Fruit fly (Drosophila melanogaster): ENCODE measurements around the gene CG13721.

CG13721 gene

DNA sequence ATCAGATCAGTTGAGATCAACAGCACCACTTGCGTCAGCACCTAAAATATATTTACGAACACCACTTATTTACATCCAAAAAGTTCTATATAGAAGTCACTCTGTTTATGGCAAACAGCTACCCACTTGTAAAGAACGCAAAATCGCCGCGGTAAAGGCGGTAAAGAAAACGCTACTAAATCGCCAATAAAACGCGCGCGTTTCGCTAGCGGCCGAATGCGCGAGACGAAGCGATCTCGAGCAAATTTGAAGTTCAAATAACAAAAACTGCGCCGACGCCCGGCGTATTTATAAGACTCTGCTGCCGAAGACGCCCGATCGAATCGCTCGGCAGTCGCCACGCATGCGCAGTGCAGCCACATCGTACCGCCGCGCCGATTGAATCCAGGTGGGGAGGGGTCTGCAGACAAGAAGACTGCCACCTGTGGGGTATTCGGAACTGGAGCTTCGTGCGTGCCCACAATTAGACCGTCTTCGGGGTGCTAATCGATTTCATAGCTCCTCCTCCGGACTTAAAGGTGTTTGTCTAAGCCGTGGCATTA, 6.8 kb downstream of the CG13721 start, which contains the start of gene CG13722:
Gene CG13722 (minus strand): TSS at position 262 of the 542 bp plus-strand sequence.
- TF ChIP-seq ttk (optimal IDR thresholded peaks at IDR 0.05) (no peak), Myc (optimal IDR thresholded peaks at IDR 0.05) (no peak), Sin3A (optimal IDR thresholded peaks at IDR 0.05) (no peak), h (optimal IDR thresholded peaks at IDR 0.05) (no peak)

DNA sequence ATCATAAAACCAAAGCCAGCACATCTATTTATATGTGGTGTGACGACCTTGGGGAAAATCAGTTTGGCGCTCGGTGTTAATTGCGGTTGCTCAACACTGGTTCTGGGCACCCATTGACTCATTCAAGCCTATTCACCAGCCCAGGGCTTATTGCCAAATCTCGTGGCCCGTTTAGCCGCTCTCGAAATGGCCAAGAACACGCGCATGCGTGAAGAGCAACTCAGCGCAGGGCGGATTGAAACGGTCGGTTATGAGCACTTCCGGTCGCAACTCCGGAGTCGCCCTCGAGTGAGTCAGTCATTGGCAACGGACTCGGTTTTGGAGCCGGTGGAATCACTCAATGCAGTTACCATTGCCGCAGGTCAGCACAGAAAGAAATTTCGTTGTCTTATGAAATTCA, 8.1 kb downstream of the CG13721 start:
- TF ChIP-seq Myc (optimal IDR thresholded peaks at IDR 0.05) (no peak), h (optimal IDR thresholded peaks at IDR 0.05) (no peak)

- no peak for TF ChIP-seq Myc (optimal IDR thresholded peaks at IDR 0.05)
- TF ChIP-seq psq (optimal IDR thresholded peaks at IDR 0.05): no peak
- no peak for TF ChIP-seq ttk (optimal IDR thresholded peaks at IDR 0.05)
- no peak for TF ChIP-seq Sin3A (optimal IDR thresholded peaks at IDR 0.05)
- no peak for TF ChIP-seq insv (optimal IDR thresholded peaks at IDR 0.05)
- no peak for TF ChIP-seq h (optimal IDR thresholded peaks at IDR 0.05)
Observed at dm6 chr3L:4484623-4485022, 13.0 kb downstream of the CG13721 start.

DNA sequence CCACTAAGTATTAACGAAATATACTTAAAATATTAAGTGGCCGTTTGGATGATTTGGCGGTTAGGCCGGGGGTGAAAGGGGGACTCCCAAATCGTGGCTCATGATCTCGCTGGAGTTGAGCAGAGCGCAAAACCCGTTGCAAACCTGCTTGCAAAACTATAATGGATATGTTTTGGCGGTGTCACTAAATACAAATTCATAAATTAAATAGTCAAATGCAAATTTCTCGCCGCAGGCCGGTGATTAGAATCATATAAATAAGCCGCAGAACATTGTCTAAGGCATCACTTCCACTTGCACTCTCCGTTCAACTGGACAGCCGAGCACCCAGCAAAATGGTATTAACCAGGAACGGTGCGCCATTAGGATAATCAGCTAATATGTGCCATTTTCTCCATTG, 15.1 kb downstream of the CG13721 start, which contains the start of gene CG11350:
Gene CG11350 (plus strand): TSS at position 301 of the 400 bp plus-strand sequence.
- TF ChIP-seq insv (optimal IDR thresholded peaks at IDR 0.05): no peak
- no peak for TF ChIP-seq psq (optimal IDR thresholded peaks at IDR 0.05)
- no peak for TF ChIP-seq Myc (optimal IDR thresholded peaks at IDR 0.05)
- TF ChIP-seq h (optimal IDR thresholded peaks at IDR 0.05): no peak
- TF ChIP-seq ttk (optimal IDR thresholded peaks at IDR 0.05): no peak
- no peak for TF ChIP-seq Sin3A (optimal IDR thresholded peaks at IDR 0.05)

- no peak for TF ChIP-seq Sin3A (optimal IDR thresholded peaks at IDR 0.05)
- TF ChIP-seq ttk (optimal IDR thresholded peaks at IDR 0.05): no peak
- no peak for TF ChIP-seq h (optimal IDR thresholded peaks at IDR 0.05)
- TF ChIP-seq insv (optimal IDR thresholded peaks at IDR 0.05): no peak
- TF ChIP-seq psq (optimal IDR thresholded peaks at IDR 0.05): no peak
- no peak for TF ChIP-seq Myc (optimal IDR thresholded peaks at IDR 0.05)
Observed at dm6 chr3L:4480764-4481163, 16.8 kb downstream of the CG13721 start.

DNA sequence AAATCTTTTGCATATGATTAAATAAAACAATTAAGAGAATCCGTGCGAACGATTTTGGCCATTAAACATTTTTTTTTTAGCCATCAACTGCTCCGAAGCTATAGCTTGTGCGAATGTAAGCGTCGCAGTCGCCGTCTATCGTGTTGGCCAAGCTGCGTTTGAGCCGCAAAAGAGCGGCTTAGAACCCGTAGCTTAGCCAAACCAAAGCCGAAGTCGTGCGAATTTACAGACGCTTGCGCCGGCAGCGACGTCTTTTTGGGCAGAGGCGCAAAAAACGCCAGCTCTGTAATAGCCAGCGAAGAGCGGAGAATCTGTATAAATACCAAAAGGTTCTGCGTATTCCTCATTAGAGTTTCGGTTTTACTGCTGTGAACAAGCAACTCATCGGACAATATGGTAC, 17.6 kb downstream of the CG13721 start, which contains the start of gene CG7465:
Gene CG7465 (plus strand): TSS at position 346 of the 400 bp plus-strand sequence.
- no peak for TF ChIP-seq ttk (optimal IDR thresholded peaks at IDR 0.05)
- no peak for TF ChIP-seq Sin3A (optimal IDR thresholded peaks at IDR 0.05)
- no peak for TF ChIP-seq psq (optimal IDR thresholded peaks at IDR 0.05)
- no peak for TF ChIP-seq insv (optimal IDR thresholded peaks at IDR 0.05)
- no peak for TF ChIP-seq Myc (optimal IDR thresholded peaks at IDR 0.05)
- TF ChIP-seq h (optimal IDR thresholded peaks at IDR 0.05): no peak

DNA sequence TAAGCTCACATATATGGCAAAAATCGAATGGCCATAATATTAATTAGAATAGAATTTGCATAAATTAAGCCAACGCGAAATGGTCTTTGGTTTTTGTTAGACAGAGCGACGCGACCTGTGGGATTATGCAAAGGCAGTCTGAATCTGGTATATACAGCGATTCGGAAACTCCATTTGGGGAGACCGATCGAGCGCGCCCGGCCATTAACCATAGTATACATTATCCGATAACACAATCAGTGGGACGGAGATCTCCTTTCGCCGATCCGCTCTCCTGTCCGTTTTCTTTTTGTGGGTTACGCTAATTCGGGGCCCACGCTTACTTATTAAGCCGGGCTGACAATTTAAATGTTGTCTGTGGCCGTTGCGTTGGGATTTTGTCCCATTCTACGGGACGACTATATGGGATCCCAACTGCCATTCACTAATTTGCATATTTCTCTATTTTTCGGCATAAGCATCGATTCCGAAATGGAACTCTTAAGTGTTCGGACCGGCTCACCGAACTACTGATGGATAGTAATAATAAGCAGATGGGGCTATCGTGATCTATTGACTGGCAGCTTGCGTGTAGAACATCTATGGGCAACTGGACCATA, 19.8 kb downstream of the CG13721 start:
- TF ChIP-seq insv (optimal IDR thresholded peaks at IDR 0.05): no peak
- TF ChIP-seq Sin3A (optimal IDR thresholded peaks at IDR 0.05): no peak
- no peak for TF ChIP-seq Myc (optimal IDR thresholded peaks at IDR 0.05)
- TF ChIP-seq ttk (optimal IDR thresholded peaks at IDR 0.05): no peak

dm6 chr3L:4475704-4476103, 21.9 kb downstream of the CG13721 start:
- TF ChIP-seq h (optimal IDR thresholded peaks at IDR 0.05) (no peak), Myc (optimal IDR thresholded peaks at IDR 0.05) (no peak), ttk (optimal IDR thresholded peaks at IDR 0.05) (no peak)

DNA sequence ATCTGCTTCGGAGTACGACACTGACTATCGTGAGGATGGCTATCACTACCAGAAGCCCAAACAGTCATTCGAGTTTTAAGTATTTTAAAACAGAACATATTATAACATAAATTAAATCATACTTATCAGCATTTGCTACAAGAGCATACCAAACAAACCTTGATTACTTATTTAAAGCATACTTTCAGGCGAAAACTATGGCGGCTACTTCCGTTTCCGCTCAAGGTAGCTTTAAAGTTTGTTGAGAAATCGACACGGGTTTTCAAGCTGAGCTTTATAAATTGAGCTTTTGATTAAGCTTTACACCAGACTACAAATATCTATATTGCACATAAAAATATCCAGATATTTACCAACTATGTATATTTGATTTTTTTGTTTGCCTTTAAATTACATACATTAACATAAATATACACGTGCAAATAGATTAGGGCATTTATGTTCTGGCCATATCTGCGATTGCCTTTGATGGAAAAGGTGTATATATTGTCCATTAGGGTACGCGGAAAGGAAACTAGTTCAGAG, 22.6 kb downstream of the CG13721 start:
- TF ChIP-seq h (optimal IDR thresholded peaks at IDR 0.05) (no peak), ttk (optimal IDR thresholded peaks at IDR 0.05) (no peak), psq (optimal IDR thresholded peaks at IDR 0.05) (no peak), Sin3A (optimal IDR thresholded peaks at IDR 0.05) (no peak), insv (optimal IDR thresholded peaks at IDR 0.05) (no peak), Myc (optimal IDR thresholded peaks at IDR 0.05) (no peak)

- TF ChIP-seq ttk (optimal IDR thresholded peaks at IDR 0.05): no peak
- no peak for TF ChIP-seq insv (optimal IDR thresholded peaks at IDR 0.05)
- no peak for TF ChIP-seq h (optimal IDR thresholded peaks at IDR 0.05)
- TF ChIP-seq Sin3A (optimal IDR thresholded peaks at IDR 0.05): no peak
- TF ChIP-seq Myc (optimal IDR thresholded peaks at IDR 0.05): no peak
- TF ChIP-seq psq (optimal IDR thresholded peaks at IDR 0.05): no peak
Observed at dm6 chr3L:4472768-4473167, 24.8 kb downstream of the CG13721 start, which contains the start of gene CG11349. Gene CG11349 (plus strand): TSS chr3L:4473068.

DNA sequence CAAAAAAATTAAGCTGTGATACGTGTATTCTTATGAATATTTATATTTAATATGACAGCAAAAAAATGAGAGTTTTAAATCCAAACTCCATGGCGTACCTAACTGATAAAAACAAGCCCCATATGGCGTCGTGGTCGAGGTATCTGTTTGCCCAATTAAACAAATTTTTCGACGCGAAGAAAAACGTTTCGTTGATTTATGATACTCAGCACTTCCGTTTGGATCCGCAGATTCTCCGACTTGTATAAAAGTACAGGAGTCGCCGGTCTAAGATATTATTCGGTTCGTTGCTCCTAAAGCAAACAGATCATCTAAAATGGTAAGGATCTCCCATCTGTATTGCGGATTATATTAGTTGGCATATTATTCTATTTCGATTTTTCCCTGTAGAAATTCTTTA, 26.1 kb downstream of the CG13721 start, which contains the start of gene CG32248:
Gene CG32248 (plus strand): TSS at position 301 of the 400 bp plus-strand sequence.
- TF ChIP-seq h (optimal IDR thresholded peaks at IDR 0.05): no peak

DNA sequence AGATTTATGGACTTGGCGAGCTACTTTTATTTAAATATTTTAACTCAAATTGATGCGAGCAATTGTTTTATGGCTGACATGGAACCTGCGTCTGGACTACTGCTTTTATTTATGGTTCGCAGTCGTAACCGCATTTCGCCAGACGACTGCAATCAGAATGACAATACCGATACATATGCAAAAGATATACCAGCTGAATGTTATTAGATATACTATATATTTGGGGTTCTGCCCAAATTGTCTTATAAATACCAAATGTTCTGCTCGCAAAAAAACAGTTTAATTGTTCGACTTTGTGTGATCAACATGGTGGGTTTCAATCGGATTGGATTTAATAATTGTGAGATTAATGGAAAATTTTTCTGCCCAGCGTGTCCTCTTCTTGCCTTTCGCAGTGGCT, 27.9 kb downstream of the CG13721 start, which contains the start of gene CG32249:
Gene CG32249 (plus strand): TSS at position 301 of the 400 bp plus-strand sequence.
- no peak for TF ChIP-seq h (optimal IDR thresholded peaks at IDR 0.05)
- no peak for TF ChIP-seq Myc (optimal IDR thresholded peaks at IDR 0.05)
- TF ChIP-seq psq (optimal IDR thresholded peaks at IDR 0.05): no peak
- TF ChIP-seq insv (optimal IDR thresholded peaks at IDR 0.05): no peak
- no peak for TF ChIP-seq Sin3A (optimal IDR thresholded peaks at IDR 0.05)
- TF ChIP-seq ttk (optimal IDR thresholded peaks at IDR 0.05): no peak

dm6 chr3L:4466530-4466929, 31.0 kb downstream of the CG13721 start, which contains the start of gene CG32241:
Gene CG32241 (minus strand): TSS chr3L:4466630.
- no peak for TF ChIP-seq h (optimal IDR thresholded peaks at IDR 0.05)
